Worm (Caenorhabditis elegans): Measurements from ENCODE around the gene asp-5.
A peak's percentile ranks its signal among the peaks of the same experiment; 100 is the strongest.

The asp-5 gene

ce11 chrV:8271995-8272394 lies at the start of gene asp-5:
Gene asp-5 (plus strand): TSS chrV:8272385.
- TF ChIP-seq daf-16 (GFP tag; optimal IDR thresholded peaks at IDR 0.05) = no peak
- TF ChIP-seq daf-16 (tag; optimal IDR thresholded peaks at IDR 0.05) = peak; percentile 62
- TF ChIP-seq nhr-28 (tag; optimal IDR thresholded peaks at IDR 0.05) = peak; percentile 57
- no peak for TF ChIP-seq ceh-82 (tag; optimal IDR thresholded peaks at IDR 0.05)
- no peak for TF ChIP-seq F10B5.3 (tag; optimal IDR thresholded peaks at IDR 0.05)
- peak; percentile 42 for TF ChIP-seq nhr-77 (tag; optimal IDR thresholded peaks at IDR 0.05)
- TF ChIP-seq F37D6.2 (tag; optimal IDR thresholded peaks at IDR 0.05) = no peak
- TF ChIP-seq pqm-1 (tag; optimal IDR thresholded peaks at IDR 0.05) = peak; percentile 71
- TF ChIP-seq dve-1 (tag; optimal IDR thresholded peaks at IDR 0.05; ENCODE audit: insufficient read depth) = peak; percentile 59
- no peak for TF ChIP-seq R02D3.7 (tag; optimal IDR thresholded peaks at IDR 0.05)
- no peak for TF ChIP-seq aly-2 (tag; optimal IDR thresholded peaks at IDR 0.05)
- TF ChIP-seq F26F4.8 (GFP tag; conservative IDR thresholded peaks at IDR 0.05) = no peak
- no peak for TF ChIP-seq madf-5 (GFP tag; IDR thresholded peaks at IDR 0.05)
- no peak for TF ChIP-seq zfp-3 (GFP tag; conservative IDR thresholded peaks at IDR 0.05)
- no peak for TF ChIP-seq dmd-9 (GFP tag; IDR thresholded peaks at IDR 0.05)
- TF ChIP-seq ceh-62 (tag; optimal IDR thresholded peaks at IDR 0.05) = no peak
- TF ChIP-seq hlh-11 (tag; optimal IDR thresholded peaks at IDR 0.05) = peak; percentile 41
- no peak for TF ChIP-seq skn-1 (tag; optimal IDR thresholded peaks at IDR 0.05)
- no peak for TF ChIP-seq sdz-12 (GFP tag; optimal IDR thresholded peaks at IDR 0.05)
- TF ChIP-seq lin-38 (GFP tag; IDR thresholded peaks at IDR 0.05) = no peak
- TF ChIP-seq aha-1 (tag) = peak; percentile 69
- no peak for TF ChIP-seq ceh-44 (GFP tag; IDR thresholded peaks at IDR 0.05)
- TF ChIP-seq Y5F2A.4 (GFP tag; optimal IDR thresholded peaks at IDR 0.05) = no peak
- no peak for TF ChIP-seq ama-1 (optimal IDR thresholded peaks at IDR 0.05)
- no peak for TF ChIP-seq set-16 (GFP tag; IDR thresholded peaks at IDR 0.05)
- TF ChIP-seq unc-39 (tag; optimal IDR thresholded peaks at IDR 0.05) = no peak
- no peak for TF ChIP-seq fos-1 (tag; optimal IDR thresholded peaks at IDR 0.05)
- TF ChIP-seq nhr-41 (GFP tag; IDR thresholded peaks at IDR 0.05) = no peak
- peak; percentile 26; the same call in 1 of the 2 replicates for TF ChIP-seq dmd-6 (GFP tag; IDR thresholded peaks at IDR 0.05)
- no peak for TF ChIP-seq daf-12 (tag; optimal IDR thresholded peaks at IDR 0.05)
- TF ChIP-seq mxl-2 (GFP tag; conservative IDR thresholded peaks at IDR 0.05) = no peak
- TF ChIP-seq pha-4 (GFP tag; IDR thresholded peaks at IDR 0.05) = no peak
- TF ChIP-seq pha-4 (tag; optimal IDR thresholded peaks at IDR 0.05) = no peak

- TF ChIP-seq snpc-1.2 (GFP tag; IDR thresholded peaks at IDR 0.05) (no peak), nhr-102 (tag; optimal IDR thresholded peaks at IDR 0.05) (no peak), lin-38 (GFP tag; IDR thresholded peaks at IDR 0.05) (peak; percentile 38), unc-62 (GFP tag; optimal IDR thresholded peaks at IDR 0.05 in 1 of 2) (no peak), unc-62 (tag; optimal IDR thresholded peaks at IDR 0.05) (no peak), F49E8.2 (tag; optimal IDR thresholded peaks at IDR 0.05; ENCODE audit: borderline replicate concordance) (peak; percentile 9)
These were observed 48.8 kb upstream of the asp-5 start for ce11 chrV:8223417-8223816.

ce11 chrV:8224634-8225033 lies 47.6 kb upstream of the asp-5 start, which contains the start of gene pax-1:
Gene pax-1 (plus strand): TSS chrV:8224934.
- TF ChIP-seq nhr-28 (tag; optimal IDR thresholded peaks at IDR 0.05) = no peak
- TF ChIP-seq dmd-9 (GFP tag; IDR thresholded peaks at IDR 0.05) = no peak
- no peak for TF ChIP-seq F10B5.3 (tag; optimal IDR thresholded peaks at IDR 0.05)
- TF ChIP-seq dmd-8 (GFP tag; IDR thresholded peaks at IDR 0.05) = no peak
- no peak for TF ChIP-seq hlh-30 (tag; optimal IDR thresholded peaks at IDR 0.05; ENCODE audit: insufficient read depth)
- TF ChIP-seq ctbp-1 (GFP tag; IDR thresholded peaks at IDR 0.05) = no peak
- TF ChIP-seq egl-43 (GFP tag; IDR thresholded peaks at IDR 0.05) = no peak
- no peak for TF ChIP-seq mxl-3 (GFP tag; optimal IDR thresholded peaks at IDR 0.05)
